Worm (Caenorhabditis elegans) whole organism, early embryonic: ENCODE data around the gene ins-9.
A peak's percentile ranks its signal among the peaks of the same experiment; 100 is the strongest.

Source experiments
- B0310.2 ChIP-seq: sonication (generic microtip); optimal IDR thresholded peaks from 2 replicates; lab custom pipeline; 2016; ENCODE audit warnings: mild to moderate bottlenecking, missing genetic modification characterization, missing compliant biosample characterization
- F13C5.2 ChIP-seq: sonication (generic microtip); optimal IDR thresholded peaks from 2 replicates; lab custom pipeline; 2017; ENCODE audit warnings: mild to moderate bottlenecking, missing genetic modification characterization, inconsistent platforms, missing compliant biosample characterization
- aly-1 ChIP-seq: sonication (generic microtip); optimal IDR thresholded peaks from 2 replicates; lab custom pipeline; 2016; ENCODE audit warnings: missing genetic modification characterization, missing compliant biosample characterization
- ama-1 ChIP-seq: fragments of 150-350 bp; optimal IDR thresholded peaks from 2 replicates; lab custom pipeline; 2014
- ceh-13 ChIP-seq: fragments of 200-800 bp; sonication (Bioruptor generic); optimal IDR thresholded peaks from 2 replicates; lab custom pipeline; 2018; ENCODE audit warnings: mild to moderate bottlenecking, missing genetic modification characterization, missing compliant biosample characterization
- ceh-36 ChIP-seq: sonication (generic microtip); optimal IDR thresholded peaks from 2 replicates; lab custom pipeline; 2016; ENCODE audit warnings: missing genetic modification characterization, inconsistent platforms, missing compliant biosample characterization
- ets-7 ChIP-seq: sonication (generic microtip); optimal IDR thresholded peaks from 2 replicates; lab custom pipeline; 2016; ENCODE audit warnings: missing genotype, missing genetic modification characterization, missing compliant biosample characterization
- flt-1 ChIP-seq: fragments of 200-800 bp; sonication (Bioruptor generic); IDR thresholded peaks from 2 replicates; pipeline ENCODE4 v1.3.6; 2022; ENCODE audit warnings: missing genetic modification characterization, missing compliant biosample characterization
- hmbx-1 ChIP-seq: sonication (generic microtip); optimal IDR thresholded peaks from 2 replicates; lab custom pipeline; 2016; ENCODE audit warnings: mild to moderate bottlenecking, missing genetic modification characterization, missing compliant biosample characterization
- hmg-4 ChIP-seq: fragments of 200-800 bp; sonication (Bioruptor generic); optimal IDR thresholded peaks from 2 replicates; lab custom pipeline; 2018; ENCODE audit warnings: mild to moderate bottlenecking, missing genetic modification characterization, missing compliant biosample characterization
- hnd-1 ChIP-seq: sonication (generic microtip); optimal IDR thresholded peaks from 2 replicates; lab custom pipeline; 2016; ENCODE audit warnings: missing genetic modification characterization, missing compliant biosample characterization
- pes-1 ChIP-seq: fragments of 200-800 bp; sonication (Bioruptor generic); IDR thresholded peaks from 2 replicates; pipeline ENCODE4 v1.3.6; 2022; ENCODE audit warnings: missing genetic modification reagents, missing genetic modification characterization, missing compliant biosample characterization
- scrt-1 ChIP-seq: fragments of 200-800 bp; sonication (Bioruptor generic); IDR thresholded peaks from 2 replicates; pipeline ENCODE4 v1.3.6; 2022; ENCODE audit warnings: missing genetic modification characterization, missing compliant biosample characterization
- sea-1 ChIP-seq: fragments of 200-800 bp; sonication (Bioruptor generic); conservative IDR thresholded peaks from 2 replicates; pipeline ENCODE4 v1.3.6; 2022; ENCODE audit warnings: missing genetic modification characterization, missing compliant biosample characterization
- tbx-11 ChIP-seq: fragments of 200-800 bp; sonication (Bioruptor generic); IDR thresholded peaks from 2 replicates; pipeline ENCODE4 v1.3.6; 2022; ENCODE audit warnings: missing genetic modification characterization, missing compliant biosample characterization
- tbx-37 ChIP-seq: fragments of 200-800 bp; sonication (Bioruptor generic); conservative IDR thresholded peaks from 2 replicates; pipeline ENCODE4 v1.3.6; 2022; ENCODE audit warnings: missing genetic modification reagents, missing genetic modification characterization, missing compliant biosample characterization
- tra-4 ChIP-seq: sonication (generic microtip); optimal IDR thresholded peaks from 2 replicates; lab custom pipeline; 2017; ENCODE audit warnings: missing genetic modification characterization, missing compliant biosample characterization

ins-9 gene

ce11 chrX:8866563-8866962 is at the start of gene ins-9:
Gene ins-9, minus strand, starts transcription at chrX:8866663.
- TF ChIP-seq flt-1 (GFP tag; lab: Robert Waterston, UW) (no peak), F13C5.2 (tag; lab: Kevin White, UChicago) (no peak), ceh-36 (no peak), hmbx-1 (no peak), sea-1 (no peak), B0310.2 (no peak), pes-1 (GFP tag; lab: Robert Waterston, UW) (no peak)

ce11 chrX:8911077-8911476 is 44.6 kb upstream of the ins-9 start, which contains the start of gene cyn-8:
Gene cyn-8, plus strand, starts transcription at chrX:8911293.
- TF ChIP-seq hmbx-1 (no peak), hmg-4 (GFP tag; lab: Kevin White, UChicago) (peak; percentile 58), flt-1 (GFP tag; lab: Robert Waterston, UW) (peak; percentile 42; the same call in 1 of the 2 replicates), ama-1 (lab: Kevin White, UChicago) (no peak)

- no peak for TF ChIP-seq ceh-13 (GFP tag; lab: Kevin White, UChicago)
- no peak for TF ChIP-seq ceh-36
- no peak for TF ChIP-seq sea-1
- TF ChIP-seq hmbx-1, result no peak
- no peak for TF ChIP-seq aly-1 (tag; lab: Kevin White, UChicago)
- no peak for TF ChIP-seq scrt-1 (GFP tag; lab: Robert Waterston, UW)
- TF ChIP-seq tra-4 (tag; lab: Kevin White, UChicago), result no peak
- no peak for TF ChIP-seq ama-1 (lab: Kevin White, UChicago)
- TF ChIP-seq flt-1 (GFP tag; lab: Robert Waterston, UW), result no peak
- no peak for TF ChIP-seq F13C5.2 (tag; lab: Kevin White, UChicago)
- TF ChIP-seq hmg-4 (GFP tag; lab: Kevin White, UChicago), result no peak
- no peak for TF ChIP-seq tbx-11 (GFP tag; lab: Robert Waterston, UW)
- TF ChIP-seq hnd-1, result no peak
- no peak for TF ChIP-seq ets-7 (tag; lab: Kevin White, UChicago)
Observed at ce11 chrX:8905089-8905488, 38.6 kb upstream of the ins-9 start, which contains the start of gene ensh-1. Gene ensh-1, plus strand, starts transcription at chrX:8905389.

ce11 chrX:8902920-8903319 is 36.5 kb upstream of the ins-9 start:
- TF ChIP-seq aly-1 (tag; lab: Kevin White, UChicago) (no peak), ets-7 (tag; lab: Kevin White, UChicago) (no peak), ceh-13 (GFP tag; lab: Kevin White, UChicago) (no peak)

ce11 chrX:8892808-8893207 is 26.3 kb upstream of the ins-9 start, which contains the start of gene C13E3.1:
Gene C13E3.1, plus strand, starts transcription at chrX:8893108.
- TF ChIP-seq ets-7 (tag; lab: Kevin White, UChicago), result no peak
- TF ChIP-seq ceh-13 (GFP tag; lab: Kevin White, UChicago), result no peak
- TF ChIP-seq ceh-36, result no peak
- TF ChIP-seq hnd-1, result no peak
- TF ChIP-seq B0310.2, result no peak
- TF ChIP-seq F13C5.2 (tag; lab: Kevin White, UChicago), result no peak
- TF ChIP-seq aly-1 (tag; lab: Kevin White, UChicago), result no peak

- TF ChIP-seq B0310.2 (no peak), tra-4 (tag; lab: Kevin White, UChicago) (no peak), flt-1 (GFP tag; lab: Robert Waterston, UW) (no peak), ceh-13 (GFP tag; lab: Kevin White, UChicago) (no peak), hnd-1 (no peak), aly-1 (tag; lab: Kevin White, UChicago) (no peak), hmbx-1 (no peak), tbx-11 (GFP tag; lab: Robert Waterston, UW) (no peak), ets-7 (tag; lab: Kevin White, UChicago) (no peak), tbx-37 (GFP tag; lab: Robert Waterston, UW) (no peak), ceh-36 (no peak), ama-1 (lab: Kevin White, UChicago) (no peak), pes-1 (GFP tag; lab: Robert Waterston, UW) (no peak), hmg-4 (GFP tag; lab: Kevin White, UChicago) (no peak), sea-1 (no peak), scrt-1 (GFP tag; lab: Robert Waterston, UW) (no peak), F13C5.2 (tag; lab: Kevin White, UChicago) (no peak)
Observed at ce11 chrX:8891393-8891953, 25.0 kb upstream of the ins-9 start.

- TF ChIP-seq hnd-1, result no peak
- no peak for TF ChIP-seq tra-4 (tag; lab: Kevin White, UChicago)
- no peak for TF ChIP-seq pes-1 (GFP tag; lab: Robert Waterston, UW)
- no peak for TF ChIP-seq aly-1 (tag; lab: Kevin White, UChicago)
- TF ChIP-seq tbx-11 (GFP tag; lab: Robert Waterston, UW), result no peak
- TF ChIP-seq scrt-1 (GFP tag; lab: Robert Waterston, UW), result no peak
- no peak for TF ChIP-seq hmbx-1
- no peak for TF ChIP-seq ceh-13 (GFP tag; lab: Kevin White, UChicago)
- TF ChIP-seq tbx-37 (GFP tag; lab: Robert Waterston, UW), result no peak
- TF ChIP-seq flt-1 (GFP tag; lab: Robert Waterston, UW), result no peak
Observed at ce11 chrX:8890251-8890755, 23.8 kb upstream of the ins-9 start.

ce11 chrX:8888835-8889234 is 22.4 kb upstream of the ins-9 start:
- TF ChIP-seq scrt-1 (GFP tag; lab: Robert Waterston, UW), result no peak
- no peak for TF ChIP-seq hnd-1
- no peak for TF ChIP-seq sea-1
- TF ChIP-seq tra-4 (tag; lab: Kevin White, UChicago), result no peak
- no peak for TF ChIP-seq ama-1 (lab: Kevin White, UChicago)
- no peak for TF ChIP-seq B0310.2
- TF ChIP-seq F13C5.2 (tag; lab: Kevin White, UChicago), result no peak
- no peak for TF ChIP-seq ets-7 (tag; lab: Kevin White, UChicago)
- no peak for TF ChIP-seq tbx-11 (GFP tag; lab: Robert Waterston, UW)
- no peak for TF ChIP-seq flt-1 (GFP tag; lab: Robert Waterston, UW)
- no peak for TF ChIP-seq aly-1 (tag; lab: Kevin White, UChicago)
- no peak for TF ChIP-seq hmg-4 (GFP tag; lab: Kevin White, UChicago)
- no peak for TF ChIP-seq hmbx-1
- TF ChIP-seq ceh-13 (GFP tag; lab: Kevin White, UChicago), result no peak
- no peak for TF ChIP-seq pes-1 (GFP tag; lab: Robert Waterston, UW)
